Fruit fly (Drosophila melanogaster) whole organism, prepupa: ENCODE data around the gene CG33269.

Source experiments
- CG16779 ChIP-seq: fragments of 200-800 bp; sonication (Bioruptor generic); optimal IDR thresholded peaks from 3 replicates; lab custom pipeline; 2017; ENCODE audit warnings: missing biosample characterization, mild to moderate bottlenecking, missing genetic modification characterization
- CG6276 ChIP-seq: fragments of 200-800 bp; sonication (Bioruptor generic); optimal IDR thresholded peaks from 2 replicates; lab custom pipeline; 2017; ENCODE audit warnings: missing biosample characterization, mild to moderate bottlenecking, missing genetic modification characterization
- CG8319 ChIP-seq: fragments of 200-800 bp; sonication (Bioruptor generic); optimal IDR thresholded peaks from 3 replicates; lab custom pipeline; 2016; ENCODE audit warnings: missing biosample characterization, missing genetic modification characterization
- Ets21C ChIP-seq: fragments of 200-800 bp; sonication (Bioruptor generic); optimal IDR thresholded peaks from 3 replicates; lab custom pipeline; 2016; ENCODE audit warnings: missing biosample characterization, missing genetic modification characterization
- Lpt ChIP-seq: fragments of 200-800 bp; sonication (Bioruptor generic); optimal IDR thresholded peaks from 3 replicates; lab custom pipeline; 2016; ENCODE audit warnings: missing biosample characterization, missing genetic modification characterization
- OdsH ChIP-seq: fragments of 200-800 bp; sonication (Bioruptor generic); optimal IDR thresholded peaks from 3 replicates; lab custom pipeline; 2016; ENCODE audit warnings: missing biosample characterization, missing genetic modification characterization
- Sox15 ChIP-seq: fragments of 200-800 bp; sonication (Bioruptor generic); optimal IDR thresholded peaks from 3 replicates; lab custom pipeline; 2016; ENCODE audit warnings: missing biosample characterization, missing genetic modification characterization
- fd59A ChIP-seq: fragments of 200-800 bp; sonication (Bioruptor generic); optimal IDR thresholded peaks from 2 replicates; lab custom pipeline; 2017; ENCODE audit warnings: missing biosample characterization, mild to moderate bottlenecking, missing genetic modification characterization, missing genetic modification reagents
- lz ChIP-seq: fragments of 200-800 bp; sonication (Bioruptor generic); optimal IDR thresholded peaks from 3 replicates; lab custom pipeline; 2016; ENCODE audit warnings: missing biosample characterization, missing genetic modification characterization

DNA sequence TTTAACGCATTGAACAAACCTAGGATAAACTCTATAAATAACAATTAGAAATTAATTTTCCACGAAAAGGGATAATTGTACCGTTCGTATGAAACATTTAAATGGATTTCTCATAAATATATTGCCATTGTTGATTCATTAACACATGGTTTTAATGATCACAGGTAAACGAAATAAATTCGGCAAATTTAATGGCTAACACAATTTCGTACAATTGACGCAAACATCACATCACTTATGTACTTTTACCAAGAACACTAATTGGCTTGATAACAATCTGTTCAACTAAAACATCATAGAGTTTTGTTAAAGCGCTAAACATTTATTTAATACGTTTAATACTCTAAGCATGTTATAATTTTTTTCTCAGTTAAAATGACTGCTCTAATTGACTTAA, 28.3 kb downstream of the CG33269 start:
- TF ChIP-seq lz (GFP tag; lab: Kevin White, UChicago) (no peak), CG16779 (tag; lab: Kevin White, UChicago) (no peak), Sox15 (no peak), Lpt (GFP tag; lab: Kevin White, UChicago) (no peak), fd59A (GFP tag; lab: Kevin White, UChicago) (no peak), CG8319 (GFP tag; lab: Kevin White, UChicago) (no peak), Ets21C (no peak), CG6276 (GFP tag; lab: Kevin White, UChicago) (no peak), OdsH (no peak)
